Worm (Caenorhabditis elegans) whole organism, L3 larva: ENCODE results near the gene F36A4.5.

ENCODE experiments used
- nhr-12 ChIP-seq: fragments of 150-350 bp; optimal IDR thresholded peaks from 2 replicates; lab custom pipeline; 2014; ENCODE audit warnings: missing biosample characterization, missing genetic modification characterization
- zag-1 ChIP-seq: fragments of 150-350 bp; optimal IDR thresholded peaks from 2 replicates; lab custom pipeline; 2014; ENCODE audit warnings: missing biosample characterization, missing genetic modification characterization

DNA sequence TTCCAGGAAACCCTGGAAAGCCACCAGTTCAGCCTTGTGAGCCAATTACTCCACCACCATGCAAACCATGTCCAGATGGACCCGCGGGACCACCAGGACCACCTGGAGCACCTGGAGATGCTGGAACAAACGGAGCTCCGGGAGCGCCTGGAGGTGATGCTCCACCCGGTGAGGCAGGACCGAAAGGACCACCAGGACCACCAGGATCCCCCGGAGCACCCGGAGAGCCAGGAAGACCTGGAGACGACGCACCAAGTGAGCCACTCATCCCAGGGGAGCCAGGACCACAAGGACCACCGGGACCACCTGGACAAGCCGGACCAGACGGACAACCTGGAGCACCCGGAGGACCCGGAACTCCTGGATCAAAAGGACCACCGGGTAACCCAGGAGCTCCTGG is 675 bp upstream of the F36A4.5 start:
- TF ChIP-seq nhr-12 (tag; lab: Kevin White, UChicago) (no peak), zag-1 (tag; lab: Kevin White, UChicago) (no peak)
